Fruit fly (Drosophila melanogaster) whole organism: ENCODE results near the gene CG14961.

Experiments
- CG8478 ChIP-seq: fragments of >200 bp; optimal IDR thresholded peaks from 2 replicates; lab custom pipeline; 2018; ENCODE audit warnings: inconsistent platforms
- Dll ChIP-seq: fragments of >200 bp; optimal IDR thresholded peaks from 2 replicates; lab custom pipeline; 2017
- EcR ChIP-seq, 2 experiments: fragments of >200 bp; optimal IDR thresholded peaks; 2 replicates each; lab custom pipeline; 2017; ENCODE audit warnings: missing biosample characterization in 2 of 2, missing genetic modification characterization in 2 of 2, missing genetic modification reagents in 2 of 2
- pan ChIP-seq: fragments of >200 bp; optimal IDR thresholded peaks from 2 replicates; lab custom pipeline; 2017
- psq ChIP-seq: fragments of >200 bp; optimal IDR thresholded peaks from 2 replicates; lab custom pipeline; 2017
- usp ChIP-seq: fragments of >200 bp; optimal IDR thresholded peaks from 2 replicates; lab custom pipeline; 2017; ENCODE audit warnings: missing biosample characterization, missing genetic modification characterization, mixed read lengths

The CG14961 gene

dm6 chr3L:3329763-3330162 is at the start of gene CG14961:
CG14961 (plus strand) TSS chr3L:3330063.
- TF ChIP-seq EcR (GFP tag; optimal IDR thresholded peaks at IDR 0.05; lab: Kevin White, UChicago) (no peak), Dll (lab: Kevin White, UChicago) (no peak), CG8478 (lab: Kevin White, UChicago) (no peak), psq (lab: Kevin White, UChicago) (no peak), pan (lab: Kevin White, UChicago) (no peak), usp (GFP tag; lab: Kevin White, UChicago) (no peak)

DNA sequence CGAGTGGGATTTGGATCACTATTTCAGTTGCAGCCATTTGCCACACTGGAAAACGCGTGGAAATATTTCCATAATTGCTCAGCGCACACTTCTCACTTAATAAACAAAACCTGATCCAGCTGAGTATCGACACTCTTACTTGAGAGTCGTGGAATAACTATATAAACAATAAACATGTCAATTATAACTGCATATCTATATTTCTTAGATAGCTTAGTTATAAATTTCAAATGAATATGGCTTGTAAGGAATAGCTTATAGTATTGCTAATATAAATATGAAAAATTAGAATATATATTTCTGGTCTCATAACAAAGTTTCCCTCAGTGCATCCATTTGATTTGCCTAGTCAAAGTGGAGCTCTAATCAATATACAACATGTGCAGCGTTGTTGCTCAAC is 46.6 kb upstream of the CG14961 start:
- TF ChIP-seq pan (lab: Kevin White, UChicago) = no peak
- TF ChIP-seq CG8478 (lab: Kevin White, UChicago) = no peak

dm6 chr3L:3284900-3285299 is 45.0 kb upstream of the CG14961 start:
- TF ChIP-seq psq (lab: Kevin White, UChicago) (no peak), EcR (GFP tag; optimal IDR thresholded peaks at IDR 0.05; lab: Kevin White, UChicago) (no peak), Dll (lab: Kevin White, UChicago) (no peak), usp (GFP tag; lab: Kevin White, UChicago) (no peak), pan (lab: Kevin White, UChicago) (no peak), CG8478 (lab: Kevin White, UChicago) (no peak)

DNA sequence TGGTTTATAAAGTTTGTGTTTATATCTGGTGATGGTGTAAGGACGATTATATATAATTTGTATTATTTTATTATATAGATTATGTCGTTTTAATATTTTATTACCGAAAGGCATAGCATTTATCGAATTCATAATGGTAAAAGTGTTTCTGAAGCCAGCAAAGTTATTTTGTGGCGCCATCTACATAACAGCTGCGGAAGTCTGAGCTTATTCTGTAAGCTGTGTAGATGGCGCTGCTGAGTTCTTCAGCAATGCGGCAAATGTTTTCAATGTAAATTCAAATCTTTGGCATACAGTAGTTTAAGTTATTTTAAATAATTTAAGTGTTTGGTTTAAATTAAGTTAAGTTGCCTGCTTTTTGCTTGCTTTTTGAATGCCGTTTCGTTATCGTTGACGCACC is 41.4 kb upstream of the CG14961 start:
- TF ChIP-seq Dll (lab: Kevin White, UChicago) = no peak
- TF ChIP-seq psq (lab: Kevin White, UChicago) = no peak
- TF ChIP-seq pan (lab: Kevin White, UChicago) = no peak
- no peak for TF ChIP-seq usp (GFP tag; lab: Kevin White, UChicago)
- TF ChIP-seq CG8478 (lab: Kevin White, UChicago) = no peak
- TF ChIP-seq EcR (GFP tag; optimal IDR thresholded peaks at IDR 0.05; lab: Kevin White, UChicago) = no peak

DNA sequence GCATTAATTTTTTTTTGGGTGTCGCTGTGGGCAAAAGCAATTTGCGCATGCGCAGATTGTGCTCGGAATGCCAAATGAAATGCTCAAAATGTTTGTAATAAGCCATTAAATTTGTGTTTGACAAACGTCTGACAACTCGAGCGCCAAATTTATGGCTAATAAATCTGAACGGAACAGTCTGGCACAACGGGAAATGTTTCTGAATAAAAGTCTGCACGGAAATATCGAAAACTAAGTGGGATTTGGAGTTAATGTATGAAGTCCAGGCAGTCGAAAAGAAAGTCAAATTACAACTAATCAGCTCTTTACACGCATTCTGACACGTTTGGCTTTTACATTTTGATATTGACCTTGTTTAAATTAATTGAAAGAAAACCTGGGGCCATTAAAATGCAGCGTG is 38.7 kb upstream of the CG14961 start, which contains the start of gene CG12009:
CG12009 (plus strand) TSS at position 301 of the 400 bp plus-strand sequence.
- TF ChIP-seq EcR (GFP tag; optimal IDR thresholded peaks at IDR 0.05; lab: Kevin White, UChicago) = no peak
- TF ChIP-seq CG8478 (lab: Kevin White, UChicago) = no peak
- no peak for TF ChIP-seq pan (lab: Kevin White, UChicago)
- TF ChIP-seq Dll (lab: Kevin White, UChicago) = no peak
- TF ChIP-seq psq (lab: Kevin White, UChicago) = no peak
- no peak for TF ChIP-seq usp (GFP tag; lab: Kevin White, UChicago)

DNA sequence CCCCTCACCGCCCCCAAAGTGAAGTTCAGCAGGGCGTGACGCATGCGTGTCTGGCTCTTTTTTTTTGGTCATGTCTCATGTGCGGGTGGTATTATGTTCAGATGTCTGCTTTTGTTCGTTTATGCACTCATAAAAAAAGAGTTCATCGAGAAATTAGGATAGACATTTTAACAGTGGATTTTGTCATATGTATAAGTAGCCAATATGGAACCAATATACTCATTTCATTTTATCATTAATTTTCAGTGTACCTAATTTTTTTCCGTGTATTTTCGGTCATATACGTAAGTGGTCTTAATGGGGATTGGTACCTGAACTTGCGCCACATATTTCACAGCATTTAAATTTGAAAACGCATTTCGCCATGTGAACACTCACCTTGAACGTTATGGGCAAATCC is 29.5 kb upstream of the CG14961 start:
- TF ChIP-seq EcR (GFP tag; optimal IDR thresholded peaks at IDR 0.05; lab: Kevin White, UChicago) = no peak

DNA sequence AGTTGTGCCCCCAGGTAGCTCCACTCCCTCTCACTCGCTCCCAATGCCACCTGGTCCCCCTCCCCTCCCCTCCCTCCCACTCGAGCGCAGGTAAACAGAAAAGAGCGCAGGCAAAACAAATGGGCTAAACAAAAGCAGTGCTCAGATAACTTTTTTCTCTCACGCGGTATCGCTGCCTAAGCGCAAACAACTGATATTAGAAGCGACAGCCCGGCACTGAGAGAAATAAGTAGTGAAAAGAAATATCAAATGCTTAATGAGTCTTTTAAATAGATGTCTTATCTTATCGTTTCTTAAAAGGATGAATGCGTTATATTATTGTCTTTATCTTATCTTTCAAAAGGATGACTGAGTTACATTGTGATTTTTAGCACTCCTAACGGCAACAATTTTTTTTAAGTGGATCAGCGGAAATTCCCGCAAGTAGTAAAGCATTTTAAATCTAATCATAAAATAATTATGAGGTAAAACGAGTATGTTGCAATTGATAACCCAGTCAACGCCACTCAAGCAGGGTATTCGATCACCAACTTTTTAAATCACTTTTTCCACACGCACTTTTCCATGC is 28.6 kb upstream of the CG14961 start:
- no peak for TF ChIP-seq EcR (GFP tag; optimal IDR thresholded peaks at IDR 0.05; lab: Kevin White, UChicago)
- no peak for TF ChIP-seq pan (lab: Kevin White, UChicago)
- TF ChIP-seq CG8478 (lab: Kevin White, UChicago) = no peak
- no peak for TF ChIP-seq usp (GFP tag; lab: Kevin White, UChicago)
- no peak for TF ChIP-seq Dll (lab: Kevin White, UChicago)
- TF ChIP-seq psq (lab: Kevin White, UChicago) = no peak

DNA sequence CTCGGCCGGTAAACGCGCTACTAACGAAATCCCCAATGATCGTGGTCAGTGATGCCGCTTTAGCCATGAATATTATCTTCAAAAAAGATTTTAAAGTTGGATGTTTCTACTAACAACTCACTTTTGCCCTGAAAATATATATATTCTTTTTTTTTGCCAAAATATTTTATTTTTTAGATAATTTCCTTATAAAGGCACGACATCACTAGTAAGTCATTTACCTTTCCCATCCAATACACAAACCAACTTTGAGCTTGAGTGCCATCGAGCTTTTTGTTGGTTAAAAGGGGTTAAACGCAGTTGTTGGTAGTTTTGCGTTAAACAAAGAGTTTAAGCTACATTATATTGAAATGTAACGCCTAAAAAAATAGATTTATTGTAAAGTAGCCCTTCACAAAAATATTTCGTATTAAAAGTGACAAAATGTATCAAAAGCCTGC is 26.8 kb upstream of the CG14961 start, which contains the start of gene CG14968:
CG14968 (minus strand) TSS at position 26 of the 440 bp plus-strand sequence.
- TF ChIP-seq psq (lab: Kevin White, UChicago) (no peak), EcR (GFP tag; optimal IDR thresholded peaks at IDR 0.05; lab: Kevin White, UChicago) (no peak), CG8478 (lab: Kevin White, UChicago) (no peak), pan (lab: Kevin White, UChicago) (no peak), usp (GFP tag; lab: Kevin White, UChicago) (no peak), Dll (lab: Kevin White, UChicago) (no peak)

DNA sequence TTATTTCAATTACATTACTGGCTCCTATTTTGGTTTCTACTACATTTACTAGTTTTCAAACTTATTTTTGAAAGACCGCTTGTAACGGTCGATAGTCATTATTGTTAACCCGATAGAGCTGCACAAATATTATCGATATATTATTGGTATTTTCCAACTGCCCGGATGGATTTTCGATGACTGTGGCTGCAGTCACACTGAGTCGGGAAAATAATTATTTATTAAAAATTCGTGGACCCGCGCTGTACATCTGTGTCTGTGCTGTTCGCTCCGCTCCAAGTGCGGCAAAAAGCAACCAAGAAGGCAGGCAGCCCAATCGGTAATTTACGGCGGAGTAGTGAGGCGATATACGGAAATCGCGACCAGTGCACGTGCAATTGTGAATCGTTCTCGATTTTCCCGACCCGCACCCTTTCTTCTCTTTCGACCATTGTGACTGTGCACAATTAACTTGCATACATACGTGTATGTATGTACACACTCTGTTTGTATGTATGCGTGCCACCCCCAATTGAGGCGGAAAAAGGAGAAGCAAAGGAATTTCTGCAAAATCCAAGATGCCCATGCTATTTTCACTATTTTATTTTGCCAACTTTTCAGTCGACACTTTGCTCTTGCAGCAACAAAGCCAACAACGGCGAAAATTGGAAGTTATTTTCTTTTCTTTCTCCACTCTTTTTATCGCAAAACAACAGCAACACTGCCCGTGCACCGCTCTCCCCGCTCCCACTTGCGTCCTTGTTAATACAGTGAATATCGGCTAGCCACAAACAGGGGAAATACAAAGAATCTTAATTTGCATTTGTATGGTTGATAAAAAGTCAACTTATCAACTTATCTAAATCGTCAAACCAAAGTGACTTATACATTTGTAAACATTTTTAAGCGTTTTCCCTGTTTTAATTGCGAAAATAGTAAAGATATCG is 26.1 kb upstream of the CG14961 start, which contains the start of gene ZnT63C:
ZnT63C (plus strand) TSS at position 175 of the 926 bp plus-strand sequence.
- TF ChIP-seq usp (GFP tag; lab: Kevin White, UChicago) = no peak
- no peak for TF ChIP-seq EcR (GFP tag; optimal IDR thresholded peaks at IDR 0.05; lab: Kevin White, UChicago)
- no peak for TF ChIP-seq Dll (lab: Kevin White, UChicago)
- no peak for TF ChIP-seq psq (lab: Kevin White, UChicago)
- TF ChIP-seq CG8478 (lab: Kevin White, UChicago) = no peak
- TF ChIP-seq pan (lab: Kevin White, UChicago) = no peak

dm6 chr3L:3304740-3305139 is 25.1 kb upstream of the CG14961 start:
- TF ChIP-seq Dll (lab: Kevin White, UChicago) (no peak), EcR (GFP tag; optimal IDR thresholded peaks at IDR 0.05; lab: Kevin White, UChicago) (no peak), CG8478 (lab: Kevin White, UChicago) (no peak), pan (lab: Kevin White, UChicago) (no peak), usp (GFP tag; lab: Kevin White, UChicago) (no peak), psq (lab: Kevin White, UChicago) (no peak)

- TF ChIP-seq Dll (lab: Kevin White, UChicago) = no peak
- no peak for TF ChIP-seq psq (lab: Kevin White, UChicago)
- TF ChIP-seq usp (GFP tag; lab: Kevin White, UChicago) = no peak
- no peak for TF ChIP-seq CG8478 (lab: Kevin White, UChicago)
- TF ChIP-seq EcR (GFP tag; optimal IDR thresholded peaks at IDR 0.05; lab: Kevin White, UChicago) = no peak
- TF ChIP-seq pan (lab: Kevin White, UChicago) = no peak
These were observed 24.4 kb upstream of the CG14961 start for dm6 chr3L:3305430-3305829.
